Fruit fly (Drosophila melanogaster): ENCODE results near the gene up.

The up gene

dm6 chrX:13568127-13568526 lies 34.3 kb downstream of the up start (continued):
- TF ChIP-seq CG9817 (tag; optimal IDR thresholded peaks at IDR 0.05) (peak; percentile 1), CG14441 (GFP tag; IDR thresholded peaks at IDR 0.05) (peak; percentile 45; the same call in 1 of the 2 replicates), CG2129 (GFP tag; IDR thresholded peaks at IDR 0.05; ENCODE audit: partially characterized antibody) (no peak), Med (GFP tag) (peak; percentile 82), nerfin-2 (GFP tag; IDR thresholded peaks at IDR 0.05; ENCODE audit: partially characterized antibody) (no peak), fd102C (GFP tag; optimal IDR thresholded peaks at IDR 0.05) (no peak), CG2678 (tag; optimal IDR thresholded peaks at IDR 0.05) (peak; percentile 43), Meics (GFP tag; optimal IDR thresholded peaks at IDR 0.05) (peak; percentile 10), Pdp1 (GFP tag; optimal IDR thresholded peaks at IDR 0.05) (peak in 1 of 2 experiments; percentile 10), Ets65A (GFP tag) (peak; percentile 86), B-H2 (GFP tag; optimal IDR thresholded peaks at IDR 0.05) (no peak), dmrt99B (tag; optimal IDR thresholded peaks at IDR 0.05) (peak; percentile 47), CG12391 (tag; optimal IDR thresholded peaks at IDR 0.05) (peak; percentile 4), prd (optimal IDR thresholded peaks at IDR 0.05) (no peak), prd (GFP tag; IDR thresholded peaks at IDR 0.05) (peak; percentile 54), CG17328 (GFP tag; IDR thresholded peaks at IDR 0.05) (peak; percentile 41; the same call in 1 of the 2 replicates), Drgx (GFP tag; IDR thresholded peaks at IDR 0.05) (peak; percentile 36; the same call in 1 of the 2 replicates), hb (GFP tag; IDR thresholded peaks at IDR 0.05; ENCODE audit: partially characterized antibody) (no peak), MESR4 (GFP tag; optimal IDR thresholded peaks at IDR 0.05) (no peak), CG10321 (GFP tag; IDR thresholded peaks at IDR 0.05) (no peak), CG18599 (GFP tag; optimal IDR thresholded peaks at IDR 0.05) (peak; percentile 25), Ptx1 (GFP tag; IDR thresholded peaks at IDR 0.05) (peak; percentile 32; the same call in 1 of the 2 replicates), dpn (GFP tag; optimal IDR thresholded peaks at IDR 0.05) (peak in 1 of 2 experiments; percentile 3), CG10431 (GFP tag; optimal IDR thresholded peaks at IDR 0.05) (no peak), row (GFP tag; IDR thresholded peaks at IDR 0.05) (peak; percentile 55; the same call in 2 of the 3 replicates), ken (GFP tag; IDR thresholded peaks at IDR 0.05) (0 out of 3 replicates have a peak, but pooled peaks have one; percentile 45), gem (tag; optimal IDR thresholded peaks at IDR 0.05) (peak; percentile 46), CG30431 (GFP tag; optimal IDR thresholded peaks at IDR 0.05) (no peak), CG2120 (GFP tag; optimal IDR thresholded peaks at IDR 0.05) (peak; percentile 25), az2 (GFP tag; optimal IDR thresholded peaks at IDR 0.05) (peak; percentile 14), esg (GFP tag; conservative IDR thresholded peaks at IDR 0.05) (0 out of 2 replicates have a peak, but pooled peaks have one; percentile 22), Xbp1 (GFP tag; optimal IDR thresholded peaks at IDR 0.05) (peak; percentile 0), CG6791 (GFP tag; IDR thresholded peaks at IDR 0.05; ENCODE audit: partially characterized antibody) (no peak), CG32772 (GFP tag; IDR thresholded peaks at IDR 0.05) (0 out of 2 replicates have a peak, but pooled peaks have one; percentile 24), CoRest (tag; optimal IDR thresholded peaks at IDR 0.05) (peak; percentile 9), CG17361 (GFP tag; IDR thresholded peaks at IDR 0.05) (no peak)

DNA sequence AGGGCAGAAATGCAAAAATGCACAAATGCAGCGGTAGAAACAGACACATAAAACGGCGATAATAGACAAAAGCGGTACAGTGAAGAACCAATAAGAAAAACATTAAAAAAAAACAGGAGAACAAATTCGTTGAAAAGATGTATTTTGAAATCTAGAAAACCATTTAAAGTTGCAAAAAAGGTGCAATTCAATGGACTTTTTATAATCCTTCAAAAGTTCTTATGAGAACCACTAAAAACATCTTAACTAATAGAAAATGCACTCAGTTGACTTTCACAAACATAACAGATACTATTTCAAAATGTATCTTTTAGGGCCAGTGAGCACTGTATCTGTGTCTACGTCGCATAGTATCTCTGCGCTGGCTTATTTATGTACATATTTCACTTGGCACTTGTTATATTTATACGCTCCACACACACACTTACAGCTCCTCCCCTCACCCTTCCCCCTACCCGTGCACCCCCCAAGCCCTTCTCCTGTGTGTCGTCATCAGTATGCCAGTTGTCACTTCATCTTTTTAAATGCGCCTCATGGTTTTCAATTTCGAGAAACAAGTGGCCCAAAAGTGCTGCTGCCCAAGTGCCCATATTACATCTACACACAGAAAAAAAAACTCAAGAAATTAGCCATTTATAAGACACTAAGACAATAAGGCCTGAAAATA lies 36.8 kb downstream of the up start:
- TF ChIP-seq CG2199 (GFP tag; IDR thresholded peaks at IDR 0.05) (no peak), gem (tag; optimal IDR thresholded peaks at IDR 0.05) (peak; percentile 14), ftz-f1 (GFP tag; optimal IDR thresholded peaks at IDR 0.05) (no peak), E2f1 (GFP tag; IDR thresholded peaks at IDR 0.05) (0 out of 2 replicates have a peak, but pooled peaks have one; percentile 13), unpg (GFP tag; optimal IDR thresholded peaks at IDR 0.05) (peak; percentile 13), bsh (GFP tag; optimal IDR thresholded peaks at IDR 0.05) (peak in 1 of 2 experiments; percentile 10), chinmo (GFP tag; IDR thresholded peaks at IDR 0.05; ENCODE audit: partially characterized antibody) (0 out of 4 replicates have a peak, but pooled peaks have one; percentile 7), pho (GFP tag; optimal IDR thresholded peaks at IDR 0.05) (no peak), cg (GFP tag; optimal IDR thresholded peaks at IDR 0.05) (peak; percentile 27), Xbp1 (GFP tag; optimal IDR thresholded peaks at IDR 0.05) (peak; percentile 2), BtbVII (GFP tag; optimal IDR thresholded peaks at IDR 0.05) (no peak), fd64A (GFP tag; optimal IDR thresholded peaks at IDR 0.05) (no peak), row (GFP tag; IDR thresholded peaks at IDR 0.05) (peak; percentile 33; the same call in 1 of the 3 replicates), crol (GFP tag; IDR thresholded peaks at IDR 0.05) (peak; percentile 93), grau (tag; optimal IDR thresholded peaks at IDR 0.05) (peak; percentile 72), sima (GFP tag; optimal IDR thresholded peaks at IDR 0.05) (no peak)
